Fruit fly (Drosophila melanogaster) Kc167 (cell line): Measurements from ENCODE around the gene CG31370.

Experiments used
- Myc ChIP-seq: fragments of >200 bp; optimal IDR thresholded peaks from 2 replicates; lab custom pipeline; 2017; ENCODE audit warnings: missing external identifiers
- Sin3A ChIP-seq: fragments of >200 bp; optimal IDR thresholded peaks from 2 replicates; lab custom pipeline; 2018; ENCODE audit warnings: missing external identifiers
- h ChIP-seq: fragments of >200 bp; optimal IDR thresholded peaks from 3 replicates; lab custom pipeline; 2018; ENCODE audit warnings: missing external identifiers
- insv ChIP-seq: fragments of >200 bp; optimal IDR thresholded peaks from 3 replicates; lab custom pipeline; 2018; ENCODE audit warnings: missing external identifiers
- psq ChIP-seq: fragments of >200 bp; optimal IDR thresholded peaks from 2 replicates; lab custom pipeline; 2017; ENCODE audit warnings: missing external identifiers
- ttk ChIP-seq: sonication (Bioruptor generic); optimal IDR thresholded peaks from 2 replicates; lab custom pipeline; 2017; ENCODE audit warnings: missing external identifiers

CG31370 gene

DNA sequence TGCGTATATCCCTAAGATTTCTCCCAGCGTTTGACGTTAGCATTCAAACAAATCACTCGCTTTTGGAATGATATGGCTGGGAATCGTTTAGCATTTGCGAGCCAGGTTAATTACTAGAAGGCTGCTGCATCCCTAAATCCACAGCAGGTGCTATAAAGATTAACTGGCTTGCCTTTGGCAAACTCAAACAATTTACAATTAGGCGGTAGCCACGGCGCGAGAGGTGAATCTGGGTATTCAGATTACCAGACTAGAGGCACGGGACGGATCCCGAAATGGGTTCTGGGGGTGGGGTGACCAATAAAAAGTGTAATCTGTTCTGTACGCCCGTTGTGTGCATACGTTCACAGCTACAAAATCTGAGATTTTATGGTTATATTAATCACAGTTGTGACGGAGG is 21.1 kb upstream of the CG31370 start, which contains the start of gene CG11892:
Gene CG11892 (plus strand): TSS at position 384 of the 400 bp plus-strand sequence.
- no peak for TF ChIP-seq h (lab: Kevin White, UChicago)

DNA sequence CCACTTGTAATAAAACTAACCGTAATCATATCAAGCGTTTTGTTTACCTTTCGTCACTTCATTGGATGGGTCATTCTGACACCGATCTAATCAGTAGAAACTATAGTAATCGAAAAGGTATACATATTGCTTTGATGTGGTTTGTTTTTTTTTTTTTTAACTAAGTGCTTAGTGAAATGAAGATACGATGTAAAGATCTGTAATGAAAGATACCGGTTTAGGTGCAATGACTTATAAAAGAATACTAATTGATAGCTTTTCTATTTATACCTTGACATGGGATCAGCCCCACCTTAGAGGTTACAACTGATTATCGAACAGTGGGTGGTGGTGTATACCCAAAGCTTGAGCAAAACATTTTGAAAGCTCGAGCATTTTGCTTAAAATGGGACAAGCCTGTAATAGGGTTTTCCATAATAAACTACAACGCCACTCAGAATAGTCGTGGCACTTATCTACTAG is 19.0 kb upstream of the CG31370 start, which contains the start of gene CG31300:
Gene CG31300 (plus strand): TSS at position 412 of the 462 bp plus-strand sequence.
- TF ChIP-seq Myc (lab: Kevin White, UChicago), result no peak
- no peak for TF ChIP-seq h (lab: Kevin White, UChicago)
- no peak for TF ChIP-seq ttk (lab: Kevin White, UChicago)
- TF ChIP-seq insv (lab: Kevin White, UChicago), result no peak

DNA sequence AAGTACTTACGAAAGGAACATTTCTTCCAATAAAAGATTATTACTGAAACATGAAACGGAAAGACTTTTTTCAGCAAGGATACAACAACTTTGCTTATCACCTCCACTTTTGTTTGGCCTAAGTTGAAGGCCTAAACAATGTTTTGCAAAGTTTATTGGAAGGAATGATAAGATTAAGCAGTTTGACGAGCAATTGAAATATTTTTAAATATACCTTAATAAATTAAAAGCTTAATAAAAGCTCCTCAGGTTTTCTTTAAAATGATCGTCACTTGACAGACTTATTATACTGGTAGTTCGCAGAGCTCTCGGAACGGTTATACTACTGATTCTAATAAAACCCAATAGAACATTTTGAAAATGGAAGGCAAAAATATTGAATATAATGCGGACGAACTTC is 17.1 kb upstream of the CG31370 start, which contains the start of gene CG31104:
Gene CG31104 (plus strand): TSS at position 301 of the 400 bp plus-strand sequence.
- TF ChIP-seq Sin3A (lab: Kevin White, UChicago), result no peak
- no peak for TF ChIP-seq psq (lab: Kevin White, UChicago)
- TF ChIP-seq insv (lab: Kevin White, UChicago), result no peak
- TF ChIP-seq ttk (lab: Kevin White, UChicago), result no peak

DNA sequence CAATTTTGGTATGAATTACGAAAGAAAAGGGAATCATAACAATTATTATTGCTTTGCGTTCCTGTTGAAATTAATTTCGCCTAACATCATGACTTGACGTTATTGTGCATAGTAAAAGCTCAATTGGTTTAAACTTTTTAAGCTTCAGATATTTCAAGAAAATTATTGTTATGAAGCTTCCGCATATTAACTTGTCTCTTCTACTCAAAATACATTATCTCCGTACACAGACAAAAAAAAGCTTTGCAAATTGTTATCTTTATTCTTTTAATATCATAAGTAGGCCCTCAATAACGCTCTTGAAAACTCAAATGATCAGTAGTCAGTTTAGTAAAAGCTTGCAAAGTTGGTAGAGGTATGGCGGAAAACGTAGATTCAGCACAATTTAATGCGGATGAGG is 15.1 kb upstream of the CG31370 start, which contains the start of gene CG13658:
Gene CG13658 (plus strand): TSS at position 347 of the 400 bp plus-strand sequence.
- no peak for TF ChIP-seq Sin3A (lab: Kevin White, UChicago)
- no peak for TF ChIP-seq h (lab: Kevin White, UChicago)
- TF ChIP-seq insv (lab: Kevin White, UChicago), result no peak
- no peak for TF ChIP-seq ttk (lab: Kevin White, UChicago)
- TF ChIP-seq psq (lab: Kevin White, UChicago), result no peak
- TF ChIP-seq Myc (lab: Kevin White, UChicago), result no peak

DNA sequence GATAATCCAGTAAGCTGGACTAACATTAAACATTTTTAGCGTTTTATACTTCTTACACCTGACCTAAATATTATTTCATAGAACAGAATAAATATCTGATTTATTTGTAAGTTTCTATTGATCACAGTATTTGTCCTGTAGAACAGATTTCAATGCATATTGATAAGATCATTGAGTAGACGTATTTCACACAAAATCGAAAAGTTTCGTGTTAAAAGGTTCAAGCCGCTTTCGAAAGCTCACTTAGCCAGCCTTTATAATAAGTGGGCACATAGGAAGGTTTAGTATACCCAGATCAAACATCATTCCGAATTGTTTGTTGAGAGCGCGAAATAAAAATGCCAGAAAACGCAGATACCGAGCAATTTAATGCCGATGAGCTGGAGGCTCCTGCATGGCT is 12.7 kb upstream of the CG31370 start, which contains the start of gene CG11893:
Gene CG11893 (plus strand): TSS at position 301 of the 400 bp plus-strand sequence.
- no peak for TF ChIP-seq ttk (lab: Kevin White, UChicago)
- TF ChIP-seq insv (lab: Kevin White, UChicago), result no peak
- TF ChIP-seq psq (lab: Kevin White, UChicago), result no peak
- no peak for TF ChIP-seq Sin3A (lab: Kevin White, UChicago)
- no peak for TF ChIP-seq Myc (lab: Kevin White, UChicago)
- TF ChIP-seq h (lab: Kevin White, UChicago), result no peak

DNA sequence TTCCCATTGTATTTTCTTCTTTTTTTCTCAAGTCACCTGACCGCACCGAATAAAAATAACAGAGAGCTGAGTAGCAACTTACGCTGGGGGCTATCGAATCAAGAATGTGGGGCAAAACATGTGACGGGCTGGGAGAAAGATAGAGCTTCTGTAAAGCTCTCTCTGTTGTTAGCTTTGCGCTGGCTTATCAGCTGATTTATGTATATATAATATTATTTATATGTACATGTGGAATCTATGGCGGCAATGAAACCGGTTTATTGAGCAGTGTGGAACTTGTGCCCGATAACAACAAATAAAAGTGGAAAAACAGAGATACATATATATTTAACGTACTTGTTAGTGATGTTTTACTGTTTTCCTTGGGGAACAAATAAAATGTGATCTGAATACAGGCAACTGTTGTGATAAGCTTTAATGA is 9.4 kb upstream of the CG31370 start, which contains the start of gene CG31098:
Gene CG31098 (minus strand): TSS at position 114 of the 421 bp plus-strand sequence.
- TF ChIP-seq h (lab: Kevin White, UChicago), result no peak
- no peak for TF ChIP-seq Sin3A (lab: Kevin White, UChicago)
- TF ChIP-seq insv (lab: Kevin White, UChicago), result no peak
- TF ChIP-seq Myc (lab: Kevin White, UChicago), result no peak
- no peak for TF ChIP-seq ttk (lab: Kevin White, UChicago)
- TF ChIP-seq psq (lab: Kevin White, UChicago), result no peak

DNA sequence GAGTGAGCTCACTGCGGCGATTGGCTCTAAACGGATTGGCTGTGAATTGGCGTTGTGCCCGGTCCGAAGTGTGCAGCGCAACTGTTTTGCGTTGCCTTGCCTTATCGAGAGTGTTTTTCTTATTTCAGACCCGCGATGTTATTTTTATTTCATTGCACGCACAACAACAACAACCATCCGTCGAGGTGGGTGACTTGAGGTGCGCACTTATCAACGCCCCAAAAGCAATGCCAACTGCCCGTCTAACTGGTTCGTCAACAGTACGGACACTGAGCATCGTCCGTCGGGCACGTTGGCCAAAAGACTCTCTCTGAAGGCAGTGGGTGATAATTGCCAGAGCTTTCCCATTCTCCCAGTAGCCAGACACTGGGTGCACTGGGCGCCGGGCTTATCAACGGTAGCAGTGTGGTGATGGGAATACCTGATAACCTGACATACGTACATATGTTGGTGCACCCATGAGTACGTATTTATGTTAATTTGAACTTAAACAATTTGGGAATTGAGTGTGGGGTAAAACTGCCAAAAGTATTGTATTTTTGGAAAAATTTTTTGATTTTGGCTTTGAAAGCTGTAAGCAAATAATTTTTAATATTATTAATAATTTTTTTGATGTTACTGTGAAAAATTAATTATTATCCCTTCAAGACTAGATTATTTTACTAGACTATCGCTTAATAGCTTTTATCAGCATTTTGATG is 6.8 kb upstream of the CG31370 start, which contains the start of gene CG31102:
Gene CG31102 (minus strand): TSS at position 275 of the 701 bp plus-strand sequence.
- TF ChIP-seq psq (lab: Kevin White, UChicago) (no peak), insv (lab: Kevin White, UChicago) (no peak), ttk (lab: Kevin White, UChicago) (no peak), Myc (lab: Kevin White, UChicago) (no peak), h (lab: Kevin White, UChicago) (no peak), Sin3A (lab: Kevin White, UChicago) (no peak)

DNA sequence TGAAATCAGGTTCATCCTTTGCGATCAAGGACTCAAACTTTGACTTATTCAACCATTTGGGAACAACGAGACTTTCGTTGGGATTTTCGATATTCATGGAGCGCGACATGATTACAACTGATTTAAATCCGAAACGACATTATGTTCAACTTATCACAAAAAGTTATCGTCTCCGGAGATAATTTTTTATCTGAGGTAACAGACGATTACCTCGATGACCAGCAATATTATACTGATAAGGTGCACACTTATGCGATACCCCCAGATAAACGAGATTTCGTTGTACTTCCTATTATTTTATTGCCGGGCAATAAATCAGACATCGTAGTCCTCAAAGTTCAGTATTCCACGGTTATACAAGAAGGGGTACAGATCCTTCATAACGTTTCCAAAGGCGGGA is 4.6 kb upstream of the CG31370 start, which contains the start of gene CG31097:
Gene CG31097 (minus strand): TSS at position 101 of the 400 bp plus-strand sequence.
- no peak for TF ChIP-seq psq (lab: Kevin White, UChicago)
- no peak for TF ChIP-seq insv (lab: Kevin White, UChicago)
- TF ChIP-seq Myc (lab: Kevin White, UChicago), result no peak
- TF ChIP-seq ttk (lab: Kevin White, UChicago), result no peak
- TF ChIP-seq h (lab: Kevin White, UChicago), result no peak
- TF ChIP-seq Sin3A (lab: Kevin White, UChicago), result no peak

DNA sequence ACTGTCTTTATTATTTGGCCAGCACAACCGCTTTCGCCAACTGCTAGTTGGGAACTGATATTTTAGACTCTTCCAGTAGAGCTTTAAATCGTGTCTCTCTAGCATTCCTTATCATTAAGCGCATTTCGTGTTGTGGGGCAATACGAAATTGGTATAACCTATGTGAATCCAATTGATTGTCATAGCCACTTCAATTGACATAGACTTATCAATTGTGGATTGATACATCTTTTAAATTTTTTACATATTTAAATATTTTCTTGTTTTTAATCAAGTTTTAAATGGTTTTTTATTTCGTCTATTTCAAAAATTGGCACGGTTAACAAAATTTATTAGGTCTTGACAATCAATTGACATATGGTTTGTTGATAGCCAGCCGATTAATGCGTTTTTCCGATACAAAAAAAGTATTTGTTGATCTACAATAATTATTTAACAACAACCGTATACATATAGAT is 2.7 kb upstream of the CG31370 start, which contains the start of gene CG31288:
Gene CG31288 (minus strand): TSS at position 51 of the 458 bp plus-strand sequence.
- TF ChIP-seq h (lab: Kevin White, UChicago), result no peak
- TF ChIP-seq Myc (lab: Kevin White, UChicago), result no peak
- TF ChIP-seq insv (lab: Kevin White, UChicago), result no peak
- TF ChIP-seq Sin3A (lab: Kevin White, UChicago), result no peak

DNA sequence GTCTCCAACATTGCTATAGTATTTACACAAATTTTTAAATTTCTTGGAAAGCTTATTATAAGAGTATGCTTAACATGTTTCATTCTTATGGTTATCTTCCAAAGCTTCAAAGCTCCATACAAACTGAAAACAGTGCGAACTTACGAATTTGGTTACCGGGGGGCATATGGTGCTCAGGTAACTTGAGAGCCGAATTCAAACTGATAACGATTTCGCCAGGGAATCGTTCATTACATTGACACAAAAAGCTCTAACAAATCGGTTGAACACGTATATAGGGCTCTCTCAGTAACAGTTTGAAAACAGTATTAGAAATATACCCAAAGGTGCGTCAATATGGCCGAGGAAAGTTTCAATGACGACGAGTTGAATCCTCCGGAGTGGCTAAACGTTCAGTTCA is 1.7 kb upstream of the CG31370 start, which contains the start of gene CG13659:
Gene CG13659 (plus strand): TSS at position 317 of the 400 bp plus-strand sequence.
- TF ChIP-seq ttk (lab: Kevin White, UChicago) (no peak), Myc (lab: Kevin White, UChicago) (no peak), insv (lab: Kevin White, UChicago) (no peak), Sin3A (lab: Kevin White, UChicago) (no peak), h (lab: Kevin White, UChicago) (no peak), psq (lab: Kevin White, UChicago) (no peak)

DNA sequence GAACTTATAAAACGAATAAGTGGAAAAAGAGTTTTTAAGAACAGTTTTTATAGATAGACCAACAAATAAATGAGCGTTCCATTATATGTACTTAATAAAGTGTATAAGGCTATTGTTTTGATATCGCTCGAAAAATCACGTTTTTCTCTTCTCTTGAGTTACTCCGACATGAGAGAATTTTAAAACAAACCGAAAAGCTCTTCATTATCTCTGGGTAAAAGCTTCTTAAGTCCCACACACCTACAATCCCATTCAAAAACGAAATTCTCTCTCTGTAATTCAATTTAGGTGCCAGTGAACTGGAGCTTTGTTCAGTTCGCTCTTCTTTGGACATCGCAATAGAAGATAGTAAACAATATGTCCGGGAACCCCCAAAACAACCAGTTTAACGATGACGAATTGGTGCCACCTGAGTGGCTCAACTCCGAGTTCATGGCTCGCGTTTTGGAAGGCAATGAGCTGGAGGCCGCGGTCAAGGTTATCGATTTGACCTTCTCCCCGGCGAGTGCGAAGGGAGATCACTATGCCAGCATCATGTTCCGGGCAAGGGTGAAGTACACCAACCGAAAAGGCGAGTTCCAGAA is 1.7 kb downstream of the CG31370 start, which contains the start of gene CG31436:
Gene CG31436 (plus strand): TSS at position 281 of the 584 bp plus-strand sequence.
- TF ChIP-seq h (lab: Kevin White, UChicago) (no peak), Sin3A (lab: Kevin White, UChicago) (no peak)
